In the genomic region with DNA sequence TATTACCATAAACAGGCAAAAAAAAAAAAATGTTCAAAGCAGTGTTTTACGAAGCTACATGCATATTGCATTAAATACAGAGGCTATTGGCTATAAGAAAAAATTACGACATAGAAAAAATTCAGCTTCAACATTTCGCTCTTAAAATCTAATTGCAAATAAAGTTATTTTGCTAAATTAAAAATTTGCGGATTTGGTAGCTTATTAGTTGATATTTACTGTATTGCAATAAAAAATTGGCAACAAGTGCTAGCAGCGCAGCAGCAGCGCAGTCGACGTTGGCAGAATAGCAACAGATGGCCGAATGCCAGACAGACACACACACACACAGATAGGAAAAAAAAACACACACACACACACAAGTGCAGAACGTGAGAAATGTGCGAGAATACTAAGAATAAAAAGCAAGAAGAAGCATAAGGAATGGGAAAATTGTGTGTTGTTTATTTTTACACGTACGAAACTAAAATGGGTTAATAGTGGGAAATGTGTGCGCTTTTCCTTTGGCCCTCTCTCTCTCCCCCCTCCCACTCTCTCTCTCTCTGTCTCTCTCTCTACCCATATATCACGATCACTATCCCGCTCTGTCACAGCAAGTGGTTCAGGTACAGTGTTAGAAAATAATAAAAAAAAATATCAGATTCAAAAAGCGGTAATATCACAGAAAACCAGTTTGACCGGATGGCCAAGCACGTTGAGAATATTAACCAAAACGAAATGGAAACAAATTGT, we compare ENCODE assay signal across 5 fruit fly cellular contexts.
TF ChIP-seq lines count a peak whose summit lies in the region.

No protein-coding gene starts in this region.

- no peak for TF ChIP-seq CTCF in whole organism, embryonic (GFP tag; optimal IDR thresholded peaks at IDR 0.05; lab: Kevin White, UChicago)

TF ChIP-seq in whole organism, adult, 20 proteins besides CTCF, POLR2A, EP300 and RAD21 (continues in another document):
- TF ChIP-seq CG5204 (GFP tag; optimal IDR thresholded peaks at IDR 0.05; lab: Kevin White, UChicago): peak; percentile 53
- TF ChIP-seq Mnt (GFP tag; optimal IDR thresholded peaks at IDR 0.05; lab: Kevin White, UChicago): no peak
- TF ChIP-seq CG1620 (GFP tag; optimal IDR thresholded peaks at IDR 0.05; lab: Kevin White, UChicago): peak; percentile 39
- TF ChIP-seq CG11617 (GFP tag; optimal IDR thresholded peaks at IDR 0.05; lab: Kevin White, UChicago): peak; percentile 59
- TF ChIP-seq cic (GFP tag; optimal IDR thresholded peaks at IDR 0.05; lab: Kevin White, UChicago): no peak
- no peak for TF ChIP-seq Hr96 (GFP tag; optimal IDR thresholded peaks at IDR 0.05; lab: Kevin White, UChicago)
- peak; percentile 35 for TF ChIP-seq Clk (GFP tag; optimal IDR thresholded peaks at IDR 0.05; lab: Kevin White, UChicago)
- TF ChIP-seq pad (GFP tag; optimal IDR thresholded peaks at IDR 0.05; lab: Kevin White, UChicago): peak; percentile 39
- TF ChIP-seq CG7045 (GFP tag; optimal IDR thresholded peaks at IDR 0.05; lab: Kevin White, UChicago): peak; percentile 58
- peak; percentile 90 for TF ChIP-seq CG7101 (tag; optimal IDR thresholded peaks at IDR 0.05; lab: Kevin White, UChicago)
- peak; percentile 28 for TF ChIP-seq CG12768 (GFP tag; optimal IDR thresholded peaks at IDR 0.05; lab: Kevin White, UChicago)
- TF ChIP-seq kay (GFP tag; lab: Kevin White, UChicago; ENCODE audit: borderline replicate concordance): peak; percentile 41
- peak; percentile 86 for TF ChIP-seq bab1 (GFP tag; optimal IDR thresholded peaks at IDR 0.05; lab: Kevin White, UChicago)
- peak; percentile 65 for TF ChIP-seq CG33017 (tag; optimal IDR thresholded peaks at IDR 0.05; lab: Kevin White, UChicago)
- peak; percentile 66 for TF ChIP-seq Crg-1 (GFP tag; optimal IDR thresholded peaks at IDR 0.05; lab: Kevin White, UChicago)
- no peak for TF ChIP-seq cnc (optimal IDR thresholded peaks at IDR 0.05; lab: Kevin White, UChicago)

TF ChIP-seq in whole organism, embryonic, 481 proteins besides CTCF, POLR2A, EP300 and RAD21 (continues in another document):
- 0 out of 2 replicates have a peak, but pooled peaks have one; percentile 11 for TF ChIP-seq stc (GFP tag; IDR thresholded peaks at IDR 0.05; lab: Robert Waterston, UW)
- TF ChIP-seq CG10274 (GFP tag; optimal IDR thresholded peaks at IDR 0.05; lab: Kevin White, UChicago): no peak
- TF ChIP-seq Awh (GFP tag; IDR thresholded peaks at IDR 0.05; lab: Robert Waterston, UW): 0 out of 2 replicates have a peak, but pooled peaks have one; percentile 6
- TF ChIP-seq CG7372 (GFP tag; IDR thresholded peaks at IDR 0.05; lab: Robert Waterston, UW): peak; percentile 41; the same call in 1 of the 2 replicates
- no peak for TF ChIP-seq Atf3 (GFP tag; optimal IDR thresholded peaks at IDR 0.05; lab: Kevin White, UChicago)
- no peak for TF ChIP-seq CG8089 (GFP tag; optimal IDR thresholded peaks at IDR 0.05; lab: Kevin White, UChicago)
- no peak for TF ChIP-seq CG8290 (GFP tag; optimal IDR thresholded peaks at IDR 0.05; lab: Kevin White, UChicago)
- peak in 1 of 2 experiments; percentile 12 for TF ChIP-seq CG8290 (tag; optimal IDR thresholded peaks at IDR 0.05; lab: Kevin White, UChicago)
- TF ChIP-seq kah (GFP tag; optimal IDR thresholded peaks at IDR 0.05; lab: Kevin White, UChicago): peak; percentile 59
- peak; percentile 41 for TF ChIP-seq lab (GFP tag; optimal IDR thresholded peaks at IDR 0.05; lab: Kevin White, UChicago)
- TF ChIP-seq CG9817 (tag; optimal IDR thresholded peaks at IDR 0.05; lab: Kevin White, UChicago): peak; percentile 54
- TF ChIP-seq bsh (GFP tag; optimal IDR thresholded peaks at IDR 0.05; lab: Kevin White, UChicago): peak in 1 of 2 experiments; percentile 13
- peak; percentile 61; the same call in 1 of the 2 replicates for TF ChIP-seq Atf6 (GFP tag; IDR thresholded peaks at IDR 0.05; lab: Robert Waterston, UW)
- no peak for TF ChIP-seq Myb (GFP tag; optimal IDR thresholded peaks at IDR 0.05; lab: Kevin White, UChicago)
- peak; percentile 24 for TF ChIP-seq tx (GFP tag; optimal IDR thresholded peaks at IDR 0.05; lab: Kevin White, UChicago)

TF ChIP-seq in whole organism, prepupa, 60 proteins besides CTCF, POLR2A, EP300 and RAD21 (continues in another document):
- no peak for TF ChIP-seq CG6854 (GFP tag; optimal IDR thresholded peaks at IDR 0.05; lab: Kevin White, UChicago)
- TF ChIP-seq eg (GFP tag; IDR thresholded peaks at IDR 0.05; lab: Robert Waterston, UW): peak; percentile 96
- no peak for TF ChIP-seq CG8632 (GFP tag; optimal IDR thresholded peaks at IDR 0.05; lab: Kevin White, UChicago)
- TF ChIP-seq CG34406 (GFP tag; optimal IDR thresholded peaks at IDR 0.05; lab: Kevin White, UChicago): no peak
- peak; percentile 0 for TF ChIP-seq CG10669 (GFP tag; optimal IDR thresholded peaks at IDR 0.05; lab: Kevin White, UChicago)
- TF ChIP-seq Sox102F (GFP tag; optimal IDR thresholded peaks at IDR 0.05; lab: Kevin White, UChicago): no peak
- peak; percentile 52 for TF ChIP-seq Lpt (GFP tag; optimal IDR thresholded peaks at IDR 0.05; lab: Kevin White, UChicago)
- TF ChIP-seq Ets96B (tag; optimal IDR thresholded peaks at IDR 0.05; lab: Kevin White, UChicago): no peak
- peak; percentile 9 for TF ChIP-seq topi (GFP tag; optimal IDR thresholded peaks at IDR 0.05; lab: Kevin White, UChicago)
- peak; percentile 78 for TF ChIP-seq Gug (GFP tag; IDR thresholded peaks at IDR 0.05; lab: Robert Waterston, UW)
- TF ChIP-seq dac (GFP tag; optimal IDR thresholded peaks at IDR 0.05; lab: Kevin White, UChicago): no peak
- TF ChIP-seq Hr4 (GFP tag; optimal IDR thresholded peaks at IDR 0.05; lab: Kevin White, UChicago): peak; percentile 76
- peak; percentile 88 for TF ChIP-seq CG6163 (GFP tag; IDR thresholded peaks at IDR 0.05; lab: Robert Waterston, UW)
- no peak for TF ChIP-seq Sox15 (GFP tag; optimal IDR thresholded peaks at IDR 0.05; lab: Kevin White, UChicago)
- TF ChIP-seq OdsH (GFP tag; optimal IDR thresholded peaks at IDR 0.05; lab: Kevin White, UChicago): peak; percentile 63
- TF ChIP-seq CG11902 (GFP tag; optimal IDR thresholded peaks at IDR 0.05; lab: Kevin White, UChicago): no peak
- TF ChIP-seq spab (GFP tag; optimal IDR thresholded peaks at IDR 0.05; lab: Kevin White, UChicago): no peak
- no peak for TF ChIP-seq Smox (GFP tag; optimal IDR thresholded peaks at IDR 0.05; lab: Kevin White, UChicago)

TF ChIP-seq in whole organism, pupa, 21 proteins besides CTCF, POLR2A, EP300 and RAD21:
- peak; percentile 72; the same call in 1 of the 2 replicates for TF ChIP-seq rn (GFP tag; IDR thresholded peaks at IDR 0.05; lab: Robert Waterston, UW)
- TF ChIP-seq CG17806 (tag; optimal IDR thresholded peaks at IDR 0.05; lab: Kevin White, UChicago): peak; percentile 3
- TF ChIP-seq Pif1B (GFP tag; optimal IDR thresholded peaks at IDR 0.05; lab: Kevin White, UChicago): no peak
- TF ChIP-seq Snoo (tag; optimal IDR thresholded peaks at IDR 0.05; lab: Kevin White, UChicago): no peak
- peak; percentile 91 for TF ChIP-seq CG4496 (GFP tag; IDR thresholded peaks at IDR 0.05; lab: Robert Waterston, UW)
- TF ChIP-seq CG8301 (tag; optimal IDR thresholded peaks at IDR 0.05; lab: Kevin White, UChicago): peak; percentile 74
- TF ChIP-seq fd96Ca (GFP tag; IDR thresholded peaks at IDR 0.05; lab: Robert Waterston, UW): peak; percentile 17; the same call in 1 of the 3 replicates
- peak; percentile 67 for TF ChIP-seq CG12605 (GFP tag; IDR thresholded peaks at IDR 0.05; lab: Robert Waterston, UW)
- no peak for TF ChIP-seq gl (tag; optimal IDR thresholded peaks at IDR 0.05; lab: Kevin White, UChicago)
- TF ChIP-seq Ets98B (GFP tag; IDR thresholded peaks at IDR 0.05; lab: Robert Waterston, UW): peak; percentile 90
- TF ChIP-seq CG32121 (GFP tag; IDR thresholded peaks at IDR 0.05; lab: Robert Waterston, UW): peak; percentile 92
- peak; percentile 1 for TF ChIP-seq Pif1A (GFP tag; optimal IDR thresholded peaks at IDR 0.05; lab: Kevin White, UChicago)
- TF ChIP-seq CG14655 (GFP tag; optimal IDR thresholded peaks at IDR 0.05; lab: Kevin White, UChicago): peak; percentile 72
TF ChIP-seq in whole organism, pupa: peak in this region for 10.

TF ChIP-seq in whole organism, wandering third instar larva, 38 proteins besides CTCF, POLR2A, EP300 and RAD21:
- TF ChIP-seq Sp1 (GFP tag; optimal IDR thresholded peaks at IDR 0.05; lab: Kevin White, UChicago) (no peak), rgr (GFP tag; optimal IDR thresholded peaks at IDR 0.05; lab: Kevin White, UChicago) (peak; percentile 35), fru (GFP tag; optimal IDR thresholded peaks at IDR 0.05; lab: Kevin White, UChicago) (no peak), Dfd (GFP tag; optimal IDR thresholded peaks at IDR 0.05; lab: Kevin White, UChicago) (peak; percentile 4), pan (optimal IDR thresholded peaks at IDR 0.05; lab: Kevin White, UChicago) (no peak), dmrt93B (GFP tag; optimal IDR thresholded peaks at IDR 0.05; lab: Kevin White, UChicago) (no peak), h (GFP tag; optimal IDR thresholded peaks at IDR 0.05; lab: Kevin White, UChicago) (peak; percentile 48), usp (GFP tag; optimal IDR thresholded peaks at IDR 0.05; lab: Kevin White, UChicago) (no peak), Myc (optimal IDR thresholded peaks at IDR 0.05; lab: Kevin White, UChicago) (no peak), Jra (GFP tag; optimal IDR thresholded peaks at IDR 0.05; lab: Kevin White, UChicago) (no peak), sv (GFP tag; optimal IDR thresholded peaks at IDR 0.05; lab: Kevin White, UChicago) (no peak), CG32264 (GFP tag; optimal IDR thresholded peaks at IDR 0.05; lab: Kevin White, UChicago) (no peak), foxo (GFP tag; optimal IDR thresholded peaks at IDR 0.05; lab: Kevin White, UChicago) (peak in 1 of 2 experiments; percentile 36), Hnf4 (GFP tag; optimal IDR thresholded peaks at IDR 0.05; lab: Kevin White, UChicago) (peak; percentile 28), ey (GFP tag; optimal IDR thresholded peaks at IDR 0.05; lab: Kevin White, UChicago) (peak; percentile 23), GATAd (GFP tag; optimal IDR thresholded peaks at IDR 0.05; lab: Kevin White, UChicago) (no peak), tai (GFP tag; optimal IDR thresholded peaks at IDR 0.05; lab: Kevin White, UChicago) (no peak), HLH106 (tag; optimal IDR thresholded peaks at IDR 0.05; lab: Kevin White, UChicago) (peak; percentile 47)
